Fruit fly (Drosophila melanogaster): ENCODE data around the gene CG44194.

Gene CG44194

DNA sequence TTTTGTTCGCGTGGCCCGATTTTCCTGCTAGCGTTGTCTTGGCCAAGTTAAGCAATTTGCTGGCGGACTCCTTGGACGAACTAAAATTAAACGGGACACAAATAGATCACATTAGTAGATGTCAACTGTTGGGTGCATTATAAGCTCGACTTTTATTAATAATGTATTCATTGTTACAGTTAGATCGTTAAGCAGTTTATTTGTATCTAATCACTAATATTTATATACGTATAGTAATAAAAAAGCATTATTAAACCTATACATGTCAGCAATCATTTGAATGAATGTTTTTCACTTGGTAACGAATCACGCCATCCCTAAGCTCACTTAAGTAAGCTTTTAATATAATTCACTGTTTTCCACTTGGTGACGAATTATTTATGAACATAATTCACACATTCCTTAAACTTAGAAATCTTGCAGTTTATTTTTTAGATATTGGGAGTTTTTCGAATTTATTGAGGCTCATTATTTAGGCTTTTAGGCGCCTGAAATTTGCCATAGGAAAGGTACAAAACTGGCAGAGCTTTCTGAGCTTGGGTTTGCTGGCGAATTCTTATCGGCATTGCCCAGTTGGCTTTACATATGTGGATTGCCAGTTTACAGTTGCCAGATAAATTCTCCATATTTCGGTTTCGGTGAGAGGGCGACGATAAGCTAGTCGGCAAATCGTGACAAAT lies 20.0 kb downstream of the CG44194 start, which contains the start of the genes CG7381 and CG7091:
Gene CG7381 (minus strand): TSS at position 101 of the 680 bp plus-strand sequence.
Gene CG7091 (plus strand): TSS at position 630 of the 680 bp plus-strand sequence.
- no peak for TF ChIP-seq h (optimal IDR thresholded peaks at IDR 0.05)
- TF ChIP-seq insv (optimal IDR thresholded peaks at IDR 0.05) = no peak
- TF ChIP-seq ttk (optimal IDR thresholded peaks at IDR 0.05) = no peak
- no peak for TF ChIP-seq Myc (optimal IDR thresholded peaks at IDR 0.05)
- no peak for TF ChIP-seq psq (optimal IDR thresholded peaks at IDR 0.05)
- TF ChIP-seq Sin3A (optimal IDR thresholded peaks at IDR 0.05) = no peak

DNA sequence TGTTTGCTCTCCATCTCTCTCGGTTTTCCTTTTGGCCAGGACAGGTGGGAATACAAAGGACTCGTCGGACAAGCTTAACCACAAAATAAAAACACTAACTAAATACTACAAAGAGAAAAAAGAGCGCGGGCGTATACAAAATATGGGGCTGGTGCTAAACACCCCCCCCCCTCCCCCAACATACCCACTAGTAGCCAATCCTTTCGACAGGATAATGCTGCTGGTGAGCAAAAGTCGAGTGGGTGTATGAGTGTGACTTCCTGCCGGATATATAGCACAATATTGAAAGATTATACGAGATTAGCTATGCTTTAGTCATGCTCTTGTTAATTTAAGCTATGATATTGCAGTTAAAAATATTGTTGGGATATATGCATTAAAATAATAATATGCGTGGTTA lies 22.3 kb downstream of the CG44194 start:
- TF ChIP-seq Myc (optimal IDR thresholded peaks at IDR 0.05) (no peak), insv (optimal IDR thresholded peaks at IDR 0.05) (no peak), Sin3A (optimal IDR thresholded peaks at IDR 0.05) (no peak), psq (optimal IDR thresholded peaks at IDR 0.05) (no peak), h (optimal IDR thresholded peaks at IDR 0.05) (no peak), ttk (optimal IDR thresholded peaks at IDR 0.05) (no peak)

DNA sequence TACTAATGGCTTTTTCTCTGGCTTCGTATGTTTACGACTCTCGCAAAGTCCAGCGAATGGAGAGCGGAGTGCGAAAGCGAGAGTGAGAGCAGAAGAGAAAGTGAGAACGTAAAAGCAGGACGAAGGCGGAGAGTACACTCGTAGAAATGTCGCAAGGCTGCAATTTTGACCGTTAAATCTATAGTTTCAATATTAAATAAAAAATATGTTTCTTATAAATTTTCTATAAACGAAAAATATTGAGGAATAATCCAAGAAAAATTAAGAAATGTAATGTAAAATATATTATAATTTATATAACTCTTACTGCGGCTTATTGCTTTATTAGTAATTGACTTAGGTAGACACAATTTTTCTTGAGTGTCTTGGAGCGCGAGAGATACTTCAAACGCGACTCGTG lies 23.1 kb downstream of the CG44194 start:
- no peak for TF ChIP-seq ttk (optimal IDR thresholded peaks at IDR 0.05)

DNA sequence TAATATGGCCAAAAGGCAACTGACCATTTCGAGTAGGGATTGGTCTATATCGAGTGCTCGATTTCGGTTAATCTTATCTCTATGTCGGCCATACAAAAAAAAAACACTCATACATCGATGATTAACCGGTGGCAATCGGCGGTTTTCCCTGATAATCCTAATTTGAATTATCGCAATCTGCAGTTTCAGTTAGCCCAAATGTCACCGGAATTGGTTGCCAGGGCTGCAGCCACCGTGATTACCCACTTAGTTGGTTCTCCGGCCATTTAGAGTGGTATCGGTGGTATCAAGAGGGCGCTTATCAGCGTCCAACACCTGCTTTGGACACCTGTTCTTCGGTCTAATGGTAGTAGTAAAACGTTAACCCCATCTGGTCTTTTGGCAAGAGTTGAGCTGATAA lies 25.4 kb downstream of the CG44194 start:
- TF ChIP-seq psq (optimal IDR thresholded peaks at IDR 0.05) (no peak), Sin3A (optimal IDR thresholded peaks at IDR 0.05) (no peak), insv (optimal IDR thresholded peaks at IDR 0.05) (no peak), Myc (optimal IDR thresholded peaks at IDR 0.05) (no peak), h (optimal IDR thresholded peaks at IDR 0.05) (no peak), ttk (optimal IDR thresholded peaks at IDR 0.05) (no peak)

DNA sequence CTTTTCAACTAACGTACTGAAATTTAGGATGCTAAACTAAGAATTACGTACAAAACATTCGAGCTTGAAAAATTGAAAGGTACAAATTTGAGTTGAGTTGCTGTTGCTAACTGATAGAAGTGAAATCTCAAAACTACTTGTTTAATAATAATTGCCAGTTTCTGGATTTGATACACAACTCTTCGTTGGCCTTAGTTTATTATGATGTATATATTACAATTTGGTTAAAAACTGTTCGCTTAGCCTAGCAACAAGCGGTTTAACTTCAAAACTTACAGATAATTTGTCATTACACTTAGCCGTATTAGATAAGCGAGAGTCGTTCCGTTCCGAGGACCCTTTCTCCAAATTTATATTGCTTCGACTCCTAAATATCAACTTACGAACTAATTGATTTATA lies 29.9 kb downstream of the CG44194 start, which contains the start of the genes CG14384 and grsm:
Gene CG14384 (minus strand): TSS at position 101 of the 400 bp plus-strand sequence.
Gene grsm (minus strand): TSS at position 101 of the 400 bp plus-strand sequence.
- TF ChIP-seq Myc (optimal IDR thresholded peaks at IDR 0.05) = no peak
- TF ChIP-seq ttk (optimal IDR thresholded peaks at IDR 0.05) = no peak
- TF ChIP-seq psq (optimal IDR thresholded peaks at IDR 0.05) = no peak
- no peak for TF ChIP-seq h (optimal IDR thresholded peaks at IDR 0.05)
- TF ChIP-seq insv (optimal IDR thresholded peaks at IDR 0.05) = no peak
- TF ChIP-seq Sin3A (optimal IDR thresholded peaks at IDR 0.05) = no peak

DNA sequence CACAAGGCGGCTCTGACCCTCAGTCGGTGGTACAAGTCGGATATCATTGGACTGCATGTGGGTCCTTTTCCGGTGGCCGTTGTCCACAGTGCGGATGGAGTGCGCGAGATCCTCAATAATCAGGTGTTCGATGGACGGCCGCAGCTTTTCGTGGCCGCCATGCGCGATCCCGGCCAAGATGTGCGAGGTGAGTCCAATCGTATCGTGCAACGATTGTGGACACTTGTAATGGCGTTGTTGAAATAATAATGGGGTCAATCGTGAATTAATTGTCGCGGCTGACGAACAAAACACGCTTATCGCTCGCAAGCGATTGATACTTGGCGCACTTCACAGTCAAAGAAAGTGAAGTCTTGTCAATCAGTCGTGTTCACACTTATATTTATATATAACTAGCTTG lies 33.5 kb downstream of the CG44194 start:
- TF ChIP-seq Sin3A (optimal IDR thresholded peaks at IDR 0.05) (no peak), Myc (optimal IDR thresholded peaks at IDR 0.05) (no peak), h (optimal IDR thresholded peaks at IDR 0.05) (no peak), ttk (optimal IDR thresholded peaks at IDR 0.05) (no peak), insv (optimal IDR thresholded peaks at IDR 0.05) (no peak), psq (optimal IDR thresholded peaks at IDR 0.05) (no peak)

DNA sequence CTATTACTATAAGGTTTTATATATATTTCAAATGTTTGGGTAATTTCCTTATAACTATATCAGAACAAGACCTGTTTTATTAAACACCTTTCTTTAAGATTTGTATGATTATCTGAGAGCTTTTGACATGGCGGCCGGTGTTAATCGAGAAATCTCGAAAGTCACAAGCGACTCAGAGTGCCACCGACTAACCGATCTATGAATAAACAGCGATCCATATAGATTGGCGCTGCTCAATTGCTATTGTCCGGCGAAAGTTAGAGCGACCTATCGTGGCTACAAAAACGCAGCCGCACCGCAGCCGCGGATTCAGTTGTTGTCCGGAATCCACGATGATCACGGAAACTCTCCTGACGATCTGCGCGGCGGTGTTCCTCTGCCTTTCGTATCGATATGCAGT lies 34.0 kb downstream of the CG44194 start, which contains the start of gene Cyp304a1:
Gene Cyp304a1 (plus strand): TSS at position 301 of the 400 bp plus-strand sequence.
- TF ChIP-seq psq (optimal IDR thresholded peaks at IDR 0.05) = no peak
- TF ChIP-seq Sin3A (optimal IDR thresholded peaks at IDR 0.05) = no peak
- TF ChIP-seq h (optimal IDR thresholded peaks at IDR 0.05) = no peak
- TF ChIP-seq Myc (optimal IDR thresholded peaks at IDR 0.05) = no peak
- TF ChIP-seq insv (optimal IDR thresholded peaks at IDR 0.05) = no peak
- no peak for TF ChIP-seq ttk (optimal IDR thresholded peaks at IDR 0.05)

DNA sequence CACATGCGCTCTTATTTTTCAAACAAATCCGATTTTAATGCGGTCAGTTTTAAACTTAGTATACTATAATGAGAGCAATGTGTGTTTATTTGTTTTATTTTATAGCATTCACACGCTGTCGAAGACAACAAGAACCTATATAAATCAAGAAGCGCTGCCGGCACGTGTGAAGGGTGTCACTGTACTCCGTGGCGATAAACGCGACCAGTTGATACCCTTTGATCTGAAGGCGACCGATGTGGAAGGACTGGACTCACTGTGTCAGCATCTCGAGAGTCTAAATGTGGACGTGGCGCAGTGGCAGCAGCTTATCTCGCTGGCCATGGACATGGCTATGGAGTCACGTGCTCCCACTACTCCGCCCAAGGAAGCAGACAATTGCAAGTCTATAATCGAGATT lies 34.9 kb downstream of the CG44194 start:
- no peak for TF ChIP-seq h (optimal IDR thresholded peaks at IDR 0.05)
- no peak for TF ChIP-seq Myc (optimal IDR thresholded peaks at IDR 0.05)
- TF ChIP-seq psq (optimal IDR thresholded peaks at IDR 0.05) = no peak
- no peak for TF ChIP-seq insv (optimal IDR thresholded peaks at IDR 0.05)
- no peak for TF ChIP-seq ttk (optimal IDR thresholded peaks at IDR 0.05)
- TF ChIP-seq Sin3A (optimal IDR thresholded peaks at IDR 0.05) = no peak

DNA sequence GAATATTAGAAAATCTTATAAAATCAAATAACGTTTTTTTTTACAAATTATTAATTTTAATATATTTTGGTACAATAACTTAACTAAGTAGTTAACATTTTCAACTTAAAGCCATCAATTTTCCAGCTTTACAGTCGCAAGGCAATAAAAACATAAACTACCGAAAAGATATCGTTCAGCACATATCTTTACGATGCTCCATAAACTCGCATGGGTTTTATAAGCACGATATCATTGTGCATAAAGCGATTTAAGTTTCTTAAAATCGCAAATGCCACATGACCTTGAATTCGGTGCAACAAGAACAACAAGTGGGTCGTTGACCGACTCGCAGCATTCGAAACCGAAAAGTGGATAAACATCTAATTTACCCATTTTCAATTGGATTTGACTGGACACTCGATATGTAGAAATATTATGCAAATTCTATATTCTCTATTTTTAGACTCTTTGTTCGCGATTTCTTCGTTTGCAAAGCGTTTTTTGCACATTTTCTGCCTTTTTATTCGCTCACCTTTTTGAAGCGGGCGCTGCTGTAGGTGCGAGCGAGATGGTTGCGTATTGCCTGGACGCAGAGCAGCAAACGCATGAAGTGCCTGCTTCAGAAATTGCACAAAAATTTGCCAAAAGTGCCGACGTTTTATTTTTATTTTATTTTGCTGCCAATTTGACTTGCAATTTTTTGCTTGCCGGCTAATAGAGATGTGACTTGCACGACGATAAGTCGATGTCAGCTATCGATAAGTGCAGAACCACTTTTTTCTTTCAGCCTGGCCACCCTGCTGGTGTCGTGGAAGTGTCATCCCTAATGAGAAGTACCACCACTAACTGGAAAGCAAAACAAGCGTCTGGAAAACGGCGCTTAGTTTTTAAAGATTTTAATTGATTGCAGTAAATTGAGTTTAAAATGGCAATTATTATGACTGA lies 36.3 kb downstream of the CG44194 start, which contains the start of gene Spc25:
Gene Spc25 (plus strand): TSS at position 817 of the 927 bp plus-strand sequence.
- TF ChIP-seq psq (optimal IDR thresholded peaks at IDR 0.05) (no peak), ttk (optimal IDR thresholded peaks at IDR 0.05) (no peak)

DNA sequence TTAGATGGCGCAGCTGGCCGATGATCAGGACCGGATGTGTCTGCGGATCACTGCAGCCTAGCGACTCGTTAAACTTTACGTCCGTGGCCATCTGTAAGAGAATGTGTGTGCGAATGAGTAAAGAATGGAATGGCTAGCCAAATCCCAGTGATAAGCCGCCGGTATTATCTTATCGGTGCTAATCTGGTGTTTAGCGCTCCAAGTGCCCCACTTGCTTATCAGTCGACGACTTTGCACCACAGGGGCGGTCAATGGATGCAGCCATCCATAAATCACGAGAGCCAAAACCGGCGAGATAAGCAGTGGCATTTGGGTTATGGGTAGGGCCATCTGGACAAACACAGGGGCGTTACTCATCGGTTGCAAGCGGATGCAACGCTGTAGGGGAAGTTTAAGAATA lies 37.3 kb downstream of the CG44194 start:
- no peak for TF ChIP-seq psq (optimal IDR thresholded peaks at IDR 0.05)
- TF ChIP-seq insv (optimal IDR thresholded peaks at IDR 0.05) = no peak
- no peak for TF ChIP-seq Myc (optimal IDR thresholded peaks at IDR 0.05)
- no peak for TF ChIP-seq Sin3A (optimal IDR thresholded peaks at IDR 0.05)
- TF ChIP-seq ttk (optimal IDR thresholded peaks at IDR 0.05) = no peak
- TF ChIP-seq h (optimal IDR thresholded peaks at IDR 0.05) = no peak

DNA sequence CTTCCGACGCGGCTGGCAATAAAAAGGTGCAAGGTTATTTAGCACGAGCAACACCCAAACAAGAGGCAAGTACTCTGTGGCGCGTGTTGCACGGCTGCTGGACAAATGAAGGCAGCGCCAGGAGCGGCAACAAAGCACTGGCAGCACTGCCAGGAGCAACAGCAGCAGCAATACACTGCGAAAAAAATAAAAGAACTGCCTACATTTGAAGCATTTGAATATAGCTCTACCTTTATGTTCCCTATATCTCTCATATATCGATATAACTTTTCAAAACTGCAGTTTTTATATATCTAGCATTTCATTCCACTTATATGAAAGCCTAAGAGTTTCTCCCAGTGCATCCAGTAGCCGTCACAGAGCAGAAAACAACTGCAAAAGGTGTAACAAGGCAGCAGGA lies 40.1 kb downstream of the CG44194 start:
- no peak for TF ChIP-seq psq (optimal IDR thresholded peaks at IDR 0.05)
- no peak for TF ChIP-seq Sin3A (optimal IDR thresholded peaks at IDR 0.05)
- TF ChIP-seq ttk (optimal IDR thresholded peaks at IDR 0.05) = no peak
- TF ChIP-seq insv (optimal IDR thresholded peaks at IDR 0.05) = no peak
- no peak for TF ChIP-seq h (optimal IDR thresholded peaks at IDR 0.05)
- TF ChIP-seq Myc (optimal IDR thresholded peaks at IDR 0.05) = no peak

All from Kc167 (cell line).